Worm (Caenorhabditis elegans) whole organism, early embryonic: ENCODE measurements around the gene nhr-19.

Experiments
- B0310.2 ChIP-seq: sonication (generic microtip); optimal IDR thresholded peaks from 2 replicates; lab custom pipeline; 2016; ENCODE audit warnings: mild to moderate bottlenecking, missing genetic modification characterization, missing compliant biosample characterization
- ama-1 ChIP-seq: fragments of 150-350 bp; optimal IDR thresholded peaks from 2 replicates; lab custom pipeline; 2014
- ceh-36 ChIP-seq: sonication (generic microtip); optimal IDR thresholded peaks from 2 replicates; lab custom pipeline; 2016; ENCODE audit warnings: missing genetic modification characterization, inconsistent platforms, missing compliant biosample characterization
- ets-7 ChIP-seq: sonication (generic microtip); optimal IDR thresholded peaks from 2 replicates; lab custom pipeline; 2016; ENCODE audit warnings: missing genotype, missing genetic modification characterization, missing compliant biosample characterization
- flt-1 ChIP-seq: fragments of 200-800 bp; sonication (Bioruptor generic); IDR thresholded peaks from 2 replicates; pipeline ENCODE4 v1.3.6; 2022; ENCODE audit warnings: missing genetic modification characterization, missing compliant biosample characterization
- hmbx-1 ChIP-seq: sonication (generic microtip); optimal IDR thresholded peaks from 2 replicates; lab custom pipeline; 2016; ENCODE audit warnings: mild to moderate bottlenecking, missing genetic modification characterization, missing compliant biosample characterization
- sea-1 ChIP-seq: fragments of 200-800 bp; sonication (Bioruptor generic); conservative IDR thresholded peaks from 2 replicates; pipeline ENCODE4 v1.3.6; 2022; ENCODE audit warnings: missing genetic modification characterization, missing compliant biosample characterization
- tbx-11 ChIP-seq: fragments of 200-800 bp; sonication (Bioruptor generic); IDR thresholded peaks from 2 replicates; pipeline ENCODE4 v1.3.6; 2022; ENCODE audit warnings: missing genetic modification characterization, missing compliant biosample characterization
- tra-4 ChIP-seq: sonication (generic microtip); optimal IDR thresholded peaks from 2 replicates; lab custom pipeline; 2017; ENCODE audit warnings: missing genetic modification characterization, missing compliant biosample characterization

DNA sequence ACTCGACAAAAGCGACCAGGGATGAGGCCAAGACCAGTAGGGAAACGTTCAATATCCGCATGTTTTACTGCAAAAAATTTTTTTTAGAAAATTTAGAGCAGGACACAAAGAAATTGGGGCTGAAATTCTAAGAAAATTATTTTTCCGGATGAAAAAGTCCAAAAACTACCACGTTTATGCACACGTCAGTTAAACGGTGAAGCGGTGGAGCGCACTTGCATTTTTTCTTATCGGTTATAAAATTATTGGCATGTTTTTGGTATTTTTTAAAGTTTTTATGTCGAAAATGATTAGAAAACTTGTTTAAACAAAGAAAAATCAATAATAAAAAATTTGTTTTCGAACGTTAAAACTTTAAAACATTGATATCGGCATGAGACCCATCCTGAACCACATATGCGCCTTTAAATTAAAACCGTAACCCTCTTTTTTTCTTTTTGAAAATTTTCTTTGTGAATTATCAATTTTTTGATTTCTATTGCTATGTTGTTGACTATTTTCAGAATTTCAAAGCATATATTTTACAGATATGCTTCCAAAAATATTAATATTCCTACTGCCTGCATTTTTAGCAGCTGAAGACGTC lies 18.9 kb upstream of the nhr-19 start, which contains the start of the genes dnj-20 and ZK1307.8:
- TF ChIP-seq flt-1 = no peak
- TF ChIP-seq ceh-36 (tag; lab: Kevin White, UChicago) = no peak
- no peak for TF ChIP-seq ama-1 (lab: Kevin White, UChicago)
- no peak for TF ChIP-seq tra-4 (tag; lab: Kevin White, UChicago)
- no peak for TF ChIP-seq sea-1 (GFP tag; lab: Robert Waterston, UW)
- TF ChIP-seq hmbx-1 (tag; lab: Kevin White, UChicago) = no peak
- no peak for TF ChIP-seq B0310.2 (tag; lab: Kevin White, UChicago)
- no peak for TF ChIP-seq tbx-11 (GFP tag; lab: Robert Waterston, UW)
- TF ChIP-seq ets-7 (tag; lab: Kevin White, UChicago) = no peak
